Worm (Caenorhabditis elegans) whole organism, late embryonic: ENCODE data around the gene nspg-7.1.

Experiments
- ama-1 ChIP-seq: fragments of 150-350 bp; optimal IDR thresholded peaks from 2 replicates; lab custom pipeline; 2014
- pqm-1 ChIP-seq: sonication (generic microtip); optimal IDR thresholded peaks from 2 replicates; lab custom pipeline; 2016; ENCODE audit warnings: missing genetic modification characterization, missing compliant biosample characterization

DNA sequence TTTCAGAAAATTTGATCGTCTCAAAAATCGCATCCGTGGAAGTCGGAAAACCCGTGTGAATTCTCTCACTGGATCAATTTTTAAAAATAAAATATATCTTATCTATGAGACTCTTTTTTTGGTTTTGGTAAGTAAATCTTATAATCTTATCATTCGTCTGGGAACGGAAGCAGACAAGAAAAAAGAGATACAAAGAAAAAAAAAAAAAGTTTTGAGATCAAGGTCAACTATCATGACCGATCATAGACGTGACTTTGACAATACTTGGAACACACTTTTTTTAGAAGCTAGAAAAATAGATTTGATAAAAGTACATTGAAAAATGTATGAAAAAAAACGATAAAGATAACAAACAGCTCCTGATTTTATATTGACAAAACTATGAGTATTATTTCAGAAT is 45.9 kb upstream of the nspg-7.1 start:
- no peak for TF ChIP-seq pqm-1 (tag; lab: Kevin White, UChicago)
- TF ChIP-seq ama-1 (lab: Kevin White, UChicago) = no peak
